Fruit fly (Drosophila melanogaster): ENCODE data around the gene AhcyL2.

dm6 chr3R:17014276-17014675 is 32.3 kb upstream of the AhcyL2 start, which contains the start of gene Pxd:
- no peak for TF ChIP-seq Ets96B (tag; optimal IDR thresholded peaks at IDR 0.05)
- no peak for TF ChIP-seq CG11294 (GFP tag; IDR thresholded peaks at IDR 0.05)
- TF ChIP-seq CG4318 (GFP tag; optimal IDR thresholded peaks at IDR 0.05): no peak
- TF ChIP-seq OdsH (GFP tag; optimal IDR thresholded peaks at IDR 0.05): no peak
- TF ChIP-seq Hr39 (GFP tag; optimal IDR thresholded peaks at IDR 0.05): no peak
- TF ChIP-seq eg (GFP tag; IDR thresholded peaks at IDR 0.05): no peak
